Fruit fly (Drosophila melanogaster) whole organism, embryonic: ENCODE data around the gene Idgf3.

Source experiments
- CG10979 ChIP-seq: fragments of 200-800 bp; sonication (Bioruptor generic); optimal IDR thresholded peaks from 2 replicates; lab custom pipeline; 2018; ENCODE audit warnings: missing biosample characterization, mild to moderate bottlenecking, missing genetic modification characterization, moderate library complexity
- CG2889 ChIP-seq: fragments of 200-800 bp; sonication (Bioruptor generic); IDR thresholded peaks from 3 replicates; pipeline ENCODE4 v1.3.6; 2022; ENCODE audit warnings: missing biosample characterization, missing genetic modification characterization
- CG6854 ChIP-seq: fragments of 200-800 bp; sonication (Bioruptor generic); optimal IDR thresholded peaks from 3 replicates; lab custom pipeline; 2017; ENCODE audit warnings: missing biosample characterization, mild to moderate bottlenecking, missing genetic modification characterization
- sim ChIP-seq: fragments of 200-800 bp; sonication (Bioruptor generic); IDR thresholded peaks from 2 replicates; pipeline ENCODE4 v1.3.6; 2022; ENCODE audit warnings: missing biosample characterization, missing genetic modification characterization
- vnd ChIP-seq: fragments of 200-800 bp; sonication (Bioruptor generic); IDR thresholded peaks from 3 replicates; pipeline ENCODE4 v1.3.6; 2022; ENCODE audit warnings: missing biosample characterization, missing genetic modification characterization; ENCODE audit not compliant: partially characterized antibody

- no peak for TF ChIP-seq CG2889 (GFP tag; lab: Robert Waterston, UW)
- TF ChIP-seq vnd (GFP tag; lab: Robert Waterston, UW): no peak
- TF ChIP-seq sim (GFP tag; lab: Robert Waterston, UW): no peak
- TF ChIP-seq CG10979 (tag; lab: Kevin White, UChicago): no peak
- TF ChIP-seq CG6854 (GFP tag; lab: Kevin White, UChicago): no peak
These were observed 46.5 kb downstream of the Idgf3 start for dm6 chr2L:16497196-16497595.
